Worm (Caenorhabditis elegans): Measurements from ENCODE around the gene ZK795.3.
A peak's percentile ranks its signal among the peaks of the same experiment; 100 is the strongest.

DNA sequence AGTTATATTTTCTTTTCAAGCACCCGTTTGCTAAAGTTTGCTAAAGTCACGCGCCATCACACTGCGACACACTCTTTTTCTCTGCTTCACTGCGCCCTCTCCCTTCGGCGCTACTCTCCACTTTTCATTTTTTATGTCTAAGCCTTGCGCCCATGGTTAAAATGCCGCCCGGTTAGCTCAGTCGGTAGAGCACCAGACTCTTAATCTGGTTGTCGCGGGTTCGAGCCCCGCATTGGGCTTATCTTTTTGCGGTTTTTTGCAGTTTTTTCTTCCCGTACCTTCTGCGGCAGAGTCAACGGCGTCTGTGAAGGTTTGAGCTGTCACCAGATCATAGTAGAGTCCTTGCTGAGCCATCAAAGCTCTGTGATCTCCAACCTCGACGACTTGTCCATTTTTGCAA is 35.4 kb downstream of the ZK795.3 start:
- TF ChIP-seq W03F9.2 (tag; optimal IDR thresholded peaks at IDR 0.05) = no peak
- peak; percentile 74 for TF ChIP-seq him-1 (tag; optimal IDR thresholded peaks at IDR 0.05)
- TF ChIP-seq dao-5 (tag; optimal IDR thresholded peaks at IDR 0.05) = peak; percentile 52

Measured in whole organism, L4/young adult.